Worm (Caenorhabditis elegans) whole organism, L1 larva: ENCODE results near the gene rps-22.

Experiments used
- C04F5.9 ChIP-seq: sonication (generic microtip); optimal IDR thresholded peaks from 2 replicates; lab custom pipeline; 2016; ENCODE audit warnings: missing genetic modification characterization, missing compliant biosample characterization
- C34B4.2 ChIP-seq: sonication (generic microtip); optimal IDR thresholded peaks from 2 replicates; lab custom pipeline; 2017; ENCODE audit warnings: mild to moderate bottlenecking, missing genetic modification characterization, missing compliant biosample characterization
- F16B12.6 ChIP-seq: fragments of 150-350 bp; optimal IDR thresholded peaks from 2 replicates; lab custom pipeline; 2014; ENCODE audit warnings: missing biosample characterization, missing genetic modification characterization
- aha-1 ChIP-seq: fragments of 150-350 bp; optimal IDR thresholded peaks from 2 replicates; lab custom pipeline; 2014; ENCODE audit warnings: missing biosample characterization, missing genetic modification characterization
- aly-2 ChIP-seq: fragments of 150-350 bp; optimal IDR thresholded peaks from 2 replicates; lab custom pipeline; 2014; ENCODE audit warnings: missing biosample characterization, missing genetic modification characterization
- ama-1 ChIP-seq: fragments of 150-350 bp; optimal IDR thresholded peaks from 2 replicates; lab custom pipeline; 2014
- blmp-1 ChIP-seq: fragments of 150-350 bp; optimal IDR thresholded peaks from 2 replicates; lab custom pipeline; 2014; ENCODE audit warnings: missing biosample characterization, missing genetic modification characterization
- ceh-63 ChIP-seq: fragments of 200-800 bp; sonication (Bioruptor generic); optimal IDR thresholded peaks from 2 replicates; lab custom pipeline; 2018; ENCODE audit warnings: mild to moderate bottlenecking, missing genetic modification characterization, missing compliant biosample characterization
- ceh-88 ChIP-seq: fragments of 200-800 bp; sonication (Bioruptor generic); IDR thresholded peaks from 2 replicates; pipeline ENCODE4 v1.3.6; 2022; ENCODE audit warnings: missing genetic modification characterization, missing compliant biosample characterization
- dpl-1 ChIP-seq, 3 experiments: fragments of 150-350 bp in 2 of 3; sonication (generic microtip) in 1 of 3; optimal IDR thresholded peaks; 2 replicates each; lab custom pipeline; 2014 to 2017; ENCODE audit warnings: missing biosample characterization in 3 of 3, missing genetic modification characterization in 3 of 3, missing genetic modification reagents in 3 of 3
- dsc-1 ChIP-seq: sonication (generic microtip); optimal IDR thresholded peaks from 2 replicates; lab custom pipeline; 2016; ENCODE audit warnings: mild to moderate bottlenecking, missing genetic modification characterization, missing compliant biosample characterization
- efl-1 ChIP-seq, 4 experiments: fragments of 150-350 bp; optimal IDR thresholded peaks in 3 of 4; peaks in 1 of 4; 1 replicate in 1 of 4; 2 replicates in 3 of 4; lab custom pipeline; 2014; ENCODE audit warnings: missing biosample characterization in 2 of 4, missing genetic modification characterization in 2 of 4, missing genetic modification reagents in 2 of 4
- elt-3 ChIP-seq, 6 experiments: fragments of 150-350 bp in 1 of 6; sonication (generic microtip); optimal IDR thresholded peaks; 2 replicates each; lab custom pipeline; 2017 to 2018; ENCODE audit warnings: missing biosample characterization in 6 of 6, missing genetic modification characterization in 6 of 6, inconsistent platforms in 1 of 6
- fkh-8 ChIP-seq: sonication (generic microtip); optimal IDR thresholded peaks from 2 replicates; lab custom pipeline; 2016; ENCODE audit warnings: mild to moderate bottlenecking, missing genetic modification characterization, missing compliant biosample characterization
- grh-1 ChIP-seq: fragments of 200-800 bp; sonication (Bioruptor generic); IDR thresholded peaks from 2 replicates; pipeline ENCODE4 v1.3.6; 2022; ENCODE audit warnings: missing genetic modification reagents, missing genetic modification characterization, missing compliant biosample characterization
- hpl-2 ChIP-seq: fragments of 150-350 bp; optimal IDR thresholded peaks from 2 replicates; lab custom pipeline; 2014; ENCODE audit warnings: missing biosample characterization, missing genetic modification reagents, missing genetic modification characterization
- jun-1 ChIP-seq: fragments of 150-350 bp; optimal IDR thresholded peaks from 2 replicates; lab custom pipeline; 2014; ENCODE audit warnings: missing biosample characterization, missing genetic modification reagents, missing genetic modification characterization
- lin-13 ChIP-seq: fragments of 150-350 bp; optimal IDR thresholded peaks from 2 replicates; lab custom pipeline; 2014; ENCODE audit warnings: missing biosample characterization, missing genetic modification reagents, missing genetic modification characterization
- lin-14 ChIP-seq: fragments of 200-800 bp; sonication (Bioruptor generic); optimal IDR thresholded peaks from 2 replicates; lab custom pipeline; 2018; ENCODE audit warnings: mild to moderate bottlenecking, missing genetic modification characterization, moderate library complexity, missing compliant biosample characterization
- lin-15B ChIP-seq: fragments of 150-350 bp; sonication (generic microtip); optimal IDR thresholded peaks from 3 replicates; lab custom pipeline; 2014; ENCODE audit warnings: missing biosample characterization, missing genetic modification characterization
- lin-35 ChIP-seq, 2 experiments: fragments of 150-350 bp; optimal IDR thresholded peaks; 2 replicates each; lab custom pipeline; 2014; ENCODE audit warnings: missing biosample characterization in 2 of 2, missing genetic modification characterization in 2 of 2, missing genetic modification reagents in 2 of 2
- lin-39 ChIP-seq: fragments of 150-350 bp; optimal IDR thresholded peaks from 2 replicates; lab custom pipeline; 2014; ENCODE audit warnings: missing biosample characterization, missing genetic modification reagents, missing genetic modification characterization
- lir-3 ChIP-seq: sonication (generic microtip); optimal IDR thresholded peaks from 2 replicates; lab custom pipeline; 2016; ENCODE audit warnings: mild to moderate bottlenecking, missing genetic modification characterization, moderate library complexity, missing compliant biosample characterization; ENCODE audit not compliant: poor library complexity
- mab-9 ChIP-seq: fragments of 200-800 bp; sonication (Bioruptor generic); IDR thresholded peaks from 2 replicates; pipeline ENCODE4 v1.3.6; 2022; ENCODE audit warnings: missing genetic modification reagents, missing genetic modification characterization, missing compliant biosample characterization
- mdl-1 ChIP-seq, 2 experiments: fragments of 150-350 bp; optimal IDR thresholded peaks; 2 replicates each; lab custom pipeline; 2014 to 2017; ENCODE audit warnings: missing biosample characterization in 2 of 2, missing genetic modification characterization in 2 of 2, inconsistent platforms in 1 of 2
- mep-1 ChIP-seq: fragments of 150-350 bp; optimal IDR thresholded peaks from 2 replicates; lab custom pipeline; 2014; ENCODE audit warnings: missing biosample characterization, missing genetic modification characterization
- nhr-11 ChIP-seq: fragments of 150-350 bp; optimal IDR thresholded peaks from 2 replicates; lab custom pipeline; 2014; ENCODE audit warnings: missing biosample characterization, missing genetic modification characterization
- nhr-12 ChIP-seq: sonication (generic microtip); optimal IDR thresholded peaks from 2 replicates; lab custom pipeline; 2017; ENCODE audit warnings: missing biosample characterization, missing genetic modification characterization
- nhr-237 ChIP-seq: fragments of 150-350 bp; optimal IDR thresholded peaks from 2 replicates; lab custom pipeline; 2014; ENCODE audit warnings: missing biosample characterization, missing genetic modification characterization
- nhr-47 ChIP-seq: sonication (generic microtip); optimal IDR thresholded peaks from 2 replicates; lab custom pipeline; 2016; ENCODE audit warnings: mild to moderate bottlenecking, missing genetic modification characterization, moderate library complexity, missing compliant biosample characterization
- nhr-71 ChIP-seq: sonication (generic microtip); optimal IDR thresholded peaks from 2 replicates; lab custom pipeline; 2016; ENCODE audit warnings: mild to moderate bottlenecking, missing genetic modification characterization, moderate library complexity, missing compliant biosample characterization
- nhr-76 ChIP-seq: sonication (generic microtip); optimal IDR thresholded peaks from 2 replicates; lab custom pipeline; 2017; ENCODE audit warnings: missing biosample characterization, missing genetic modification characterization
- nhr-85 ChIP-seq: sonication (generic microtip); peaks from one replicate; lab custom pipeline; 2016; ENCODE audit warnings: missing genetic modification characterization, inconsistent platforms, missing compliant biosample characterization
- nhr-90 ChIP-seq: sonication (generic microtip); optimal IDR thresholded peaks from 2 replicates; lab custom pipeline; 2016; ENCODE audit warnings: mild to moderate bottlenecking, missing genetic modification characterization, missing compliant biosample characterization; ENCODE audit not compliant: poor library complexity
- pax-3 ChIP-seq: fragments of 200-800 bp; sonication (Bioruptor generic); optimal IDR thresholded peaks from 2 replicates; lab custom pipeline; 2018; ENCODE audit warnings: mild to moderate bottlenecking, missing genetic modification characterization, moderate library complexity, missing compliant biosample characterization
- pqm-1 ChIP-seq: sonication (generic microtip); optimal IDR thresholded peaks from 3 replicates; lab custom pipeline; 2017; ENCODE audit warnings: missing biosample characterization, missing genetic modification characterization
- rnt-1 ChIP-seq: sonication (generic microtip); optimal IDR thresholded peaks from 2 replicates; lab custom pipeline; 2016; ENCODE audit warnings: mild to moderate bottlenecking, missing genetic modification characterization, moderate library complexity, missing compliant biosample characterization
- snpc-4 ChIP-seq: fragments of 150-350 bp; optimal IDR thresholded peaks from 2 replicates; lab custom pipeline; 2014; ENCODE audit warnings: missing biosample characterization, missing genetic modification characterization
- snu-23 ChIP-seq: sonication (generic microtip); optimal IDR thresholded peaks from 2 replicates; lab custom pipeline; 2016; ENCODE audit warnings: missing genetic modification characterization, missing compliant biosample characterization
- sox-4 ChIP-seq: sonication (generic microtip); optimal IDR thresholded peaks from 2 replicates; lab custom pipeline; 2016; ENCODE audit warnings: missing genetic modification characterization, missing compliant biosample characterization
- sup-37 ChIP-seq: fragments of 200-800 bp; sonication (Bioruptor generic); optimal IDR thresholded peaks from 2 replicates; lab custom pipeline; 2018; ENCODE audit warnings: mild to moderate bottlenecking, missing genetic modification characterization, missing compliant biosample characterization
- tbx-2 ChIP-seq: sonication (generic microtip); optimal IDR thresholded peaks from 2 replicates; lab custom pipeline; 2016; ENCODE audit warnings: missing genetic modification characterization, missing compliant biosample characterization
- tlp-1 ChIP-seq: fragments of 150-350 bp; optimal IDR thresholded peaks from 2 replicates; lab custom pipeline; 2014; ENCODE audit warnings: missing biosample characterization, missing genetic modification characterization
- unc-130 ChIP-seq: fragments of 150-350 bp; optimal IDR thresholded peaks from 2 replicates; lab custom pipeline; 2017; ENCODE audit warnings: missing biosample characterization, missing genetic modification characterization, inconsistent platforms
- unc-98 ChIP-seq: fragments of 200-800 bp; sonication (Bioruptor generic); IDR thresholded peaks from 2 replicates; pipeline ENCODE4 v1.3.6; 2022; ENCODE audit warnings: missing genetic modification characterization, missing compliant biosample characterization
- vab-15 ChIP-seq: sonication (generic microtip); optimal IDR thresholded peaks from 2 replicates; lab custom pipeline; 2017; ENCODE audit warnings: missing genotype, mild to moderate bottlenecking, missing genetic modification characterization, missing compliant biosample characterization
- xbp-1 ChIP-seq: sonication (generic microtip); optimal IDR thresholded peaks from 2 replicates; lab custom pipeline; 2016; ENCODE audit warnings: missing genetic modification characterization, missing compliant biosample characterization
- zip-4 ChIP-seq: fragments of 200-800 bp; sonication (Bioruptor generic); optimal IDR thresholded peaks from 2 replicates; lab custom pipeline; 2018; ENCODE audit warnings: mild to moderate bottlenecking, missing genetic modification characterization, moderate library complexity, missing compliant biosample characterization
- ztf-11 ChIP-seq, 2 experiments: sonication (generic microtip); optimal IDR thresholded peaks; 2 replicates each; lab custom pipeline; 2016 to 2017; ENCODE audit warnings: missing genetic modification characterization in 2 of 2, missing biosample characterization in 1 of 2, missing compliant biosample characterization in 1 of 2
- ztf-4 ChIP-seq: fragments of 150-350 bp; optimal IDR thresholded peaks from 2 replicates; lab custom pipeline; 2014; ENCODE audit warnings: missing biosample characterization, missing genetic modification characterization

Gene rps-22

ce11 chrIII:1923419-1924318, 26.7 kb upstream of the rps-22 start:
- TF ChIP-seq vab-15 (tag; lab: Kevin White, UChicago) = peak; percentile 70
- TF ChIP-seq ceh-88 = peak; percentile 90
- TF ChIP-seq unc-98 (GFP tag; lab: Robert Waterston, UW) = peak; percentile 30; the same call in 1 of the 2 replicates
- TF ChIP-seq nhr-71 = peak; percentile 99
- peak; percentile 100 for TF ChIP-seq nhr-85 (tag; lab: Kevin White, UChicago)
- no peak for TF ChIP-seq C34B4.2 (tag; lab: Kevin White, UChicago)
- peak in 5 of 6 experiments; percentile 40 to 86 (median 76) for TF ChIP-seq elt-3 (tag; optimal IDR thresholded peaks at IDR 0.05; lab: Kevin White, UChicago)
- peak; percentile 92 for TF ChIP-seq jun-1
- peak; percentile 68 for TF ChIP-seq aha-1 (tag; lab: Kevin White, UChicago)
- peak in 1 of 2 experiments; percentile 74 for TF ChIP-seq ztf-11 (tag; optimal IDR thresholded peaks at IDR 0.05; lab: Kevin White, UChicago)
- TF ChIP-seq grh-1 (GFP tag; lab: Robert Waterston, UW) = peak; percentile 92
- TF ChIP-seq nhr-90 = peak; percentile 91
- TF ChIP-seq ceh-63 = no peak
- TF ChIP-seq zip-4 (GFP tag; lab: Kevin White, UChicago) = peak; percentile 60
- peak; percentile 75 for TF ChIP-seq ztf-4
- peak; percentile 51 for TF ChIP-seq C04F5.9
- no peak for TF ChIP-seq nhr-12 (tag; lab: Kevin White, UChicago)
- peak; percentile 79 for TF ChIP-seq xbp-1 (tag; lab: Kevin White, UChicago)
- TF ChIP-seq tlp-1 (tag; lab: Kevin White, UChicago) = no peak
- peak; percentile 31 for TF ChIP-seq F16B12.6 (tag; lab: Kevin White, UChicago)
- TF ChIP-seq nhr-237 = peak; percentile 69
- peak; percentile 74 for TF ChIP-seq nhr-11 (tag; lab: Kevin White, UChicago)
- peak; percentile 91 for TF ChIP-seq blmp-1 (tag; lab: Kevin White, UChicago)
- TF ChIP-seq lin-14 = peak; percentile 100
- TF ChIP-seq unc-130 (tag; lab: Kevin White, UChicago) = peak; percentile 56
- TF ChIP-seq dsc-1 (tag; lab: Kevin White, UChicago) = peak; percentile 96
- TF ChIP-seq fkh-8 (tag; lab: Kevin White, UChicago) = peak; percentile 97
- TF ChIP-seq lin-13 (GFP tag; lab: Kevin White, UChicago) = peak; percentile 84
- TF ChIP-seq hpl-2 = no peak
- TF ChIP-seq lin-35 (GFP tag; optimal IDR thresholded peaks at IDR 0.05; lab: Kevin White, UChicago) = peak; percentile 49 to 82
- peak; percentile 5 for TF ChIP-seq lin-15B
- TF ChIP-seq snpc-4 (tag; lab: Kevin White, UChicago) = peak; percentile 59
- peak; percentile 60 for TF ChIP-seq mep-1 (tag; lab: Kevin White, UChicago)
- peak; percentile 90 for TF ChIP-seq pax-3 (tag; lab: Kevin White, UChicago)
- TF ChIP-seq nhr-47 (tag; lab: Kevin White, UChicago) = peak; percentile 96
- peak; percentile 97 for TF ChIP-seq tbx-2 (tag; lab: Kevin White, UChicago)
- no peak for TF ChIP-seq ama-1 (lab: Kevin White, UChicago)
- TF ChIP-seq aly-2 (tag; lab: Kevin White, UChicago) = peak; percentile 33
- TF ChIP-seq pqm-1 (tag; lab: Kevin White, UChicago) = no peak
- TF ChIP-seq efl-1 (optimal IDR thresholded peaks at IDR 0.05; lab: Kevin White, UChicago) = peak; percentile 74 to 84
- TF ChIP-seq efl-1 (GFP tag; optimal IDR thresholded peaks at IDR 0.05 in 1 of 2; lab: Kevin White, UChicago) = peak; percentile 48 to 95
- TF ChIP-seq mab-9 (GFP tag; lab: Robert Waterston, UW) = peak; percentile 83
- no peak for TF ChIP-seq nhr-76 (tag; lab: Kevin White, UChicago)
- TF ChIP-seq lin-39 = peak; percentile 90
- TF ChIP-seq mdl-1 (tag; optimal IDR thresholded peaks at IDR 0.05; lab: Kevin White, UChicago) = peak; percentile 47 to 92
- peak; percentile 67 for TF ChIP-seq sup-37 (GFP tag; lab: Kevin White, UChicago)
- peak; percentile 84 for TF ChIP-seq sox-4 (tag; lab: Kevin White, UChicago)
- TF ChIP-seq rnt-1 (tag; lab: Kevin White, UChicago) = peak; percentile 94
- TF ChIP-seq lir-3 (tag; lab: Kevin White, UChicago) = peak; percentile 59
- peak; percentile 93 for TF ChIP-seq snu-23
- peak; percentile 59 to 65 (median 63) for TF ChIP-seq dpl-1 (GFP tag; optimal IDR thresholded peaks at IDR 0.05; lab: Kevin White, UChicago)
